Fruit fly (Drosophila melanogaster): ENCODE data around the gene CG4199.

The CG4199 gene

dm6 chrX:2048778-2049686 is 24.3 kb downstream of the CG4199 start (continued):
- TF ChIP-seq btn (GFP tag; optimal IDR thresholded peaks at IDR 0.05) (no peak), cwo (GFP tag; optimal IDR thresholded peaks at IDR 0.05) (peak; percentile 37), Dp (GFP tag; optimal IDR thresholded peaks at IDR 0.05) (no peak), CG7372 (GFP tag; IDR thresholded peaks at IDR 0.05) (peak; percentile 69), Ets65A (GFP tag) (peak; percentile 76), chinmo (GFP tag; IDR thresholded peaks at IDR 0.05; ENCODE audit: partially characterized antibody) (0 out of 4 replicates have a peak, but pooled peaks have one; percentile 31), exex (tag; optimal IDR thresholded peaks at IDR 0.05) (peak; percentile 80), cg (GFP tag; optimal IDR thresholded peaks at IDR 0.05) (peak; percentile 32), sens (GFP tag) (peak; percentile 71), ftz-f1 (GFP tag; optimal IDR thresholded peaks at IDR 0.05) (peak; percentile 72), Hr78 (GFP tag; optimal IDR thresholded peaks at IDR 0.05) (peak in 1 of 2 experiments; percentile 97), Dref (GFP tag; IDR thresholded peaks at IDR 0.05) (0 out of 2 replicates have a peak, but pooled peaks have one; percentile 10), CG15514 (GFP tag; optimal IDR thresholded peaks at IDR 0.05) (no peak), CG8765 (GFP tag; IDR thresholded peaks at IDR 0.05) (no peak), row (GFP tag; IDR thresholded peaks at IDR 0.05) (peak; percentile 6; the same call in 1 of the 3 replicates), CG34376 (GFP tag; optimal IDR thresholded peaks at IDR 0.05) (peak; percentile 11), disco-r (GFP tag; optimal IDR thresholded peaks at IDR 0.05) (no peak)

- peak; percentile 2 for TF ChIP-seq grn (GFP tag; optimal IDR thresholded peaks at IDR 0.05)
- TF ChIP-seq Deaf1 (tag; optimal IDR thresholded peaks at IDR 0.05): peak; percentile 19
- TF ChIP-seq CG4854 (GFP tag; optimal IDR thresholded peaks at IDR 0.05): no peak
- peak; percentile 70 for TF ChIP-seq crol (GFP tag; IDR thresholded peaks at IDR 0.05)
Measured at dm6 chrX:2043660-2044397, 29.5 kb downstream of the CG4199 start, which contains the start of gene CG4325. Gene CG4325 (minus strand): TSS chrX:2043818.

dm6 chrX:2041981-2042847 is 31.1 kb downstream of the CG4199 start, which contains the start of the genes Actn and usp:
Gene Actn (minus strand): TSS chrX:2042311.
Gene usp (minus strand): TSS chrX:2042311.
- no peak for TF ChIP-seq prd (optimal IDR thresholded peaks at IDR 0.05)
- TF ChIP-seq prd (GFP tag; IDR thresholded peaks at IDR 0.05): peak; percentile 33; the same call in 1 of the 3 replicates
- no peak for TF ChIP-seq Dip2 (GFP tag; IDR thresholded peaks at IDR 0.05)
- TF ChIP-seq emc (GFP tag; optimal IDR thresholded peaks at IDR 0.05): no peak
- peak; percentile 18 for TF ChIP-seq CG33213 (GFP tag; optimal IDR thresholded peaks at IDR 0.05)
- TF ChIP-seq CG32532 (GFP tag; IDR thresholded peaks at IDR 0.05): 0 out of 2 replicates have a peak, but pooled peaks have one; percentile 10
- TF ChIP-seq CG18599 (GFP tag; optimal IDR thresholded peaks at IDR 0.05): peak; percentile 3
- TF ChIP-seq CG17829 (tag; optimal IDR thresholded peaks at IDR 0.05): peak; percentile 57
- TF ChIP-seq phol (tag; optimal IDR thresholded peaks at IDR 0.05): peak; percentile 75
- TF ChIP-seq Fer3 (tag; optimal IDR thresholded peaks at IDR 0.05): peak; percentile 20
- no peak for TF ChIP-seq hkb (optimal IDR thresholded peaks at IDR 0.05)
- peak; percentile 31; the same call in 1 of the 2 replicates for TF ChIP-seq hkb (GFP tag; IDR thresholded peaks at IDR 0.05)
- TF ChIP-seq CG17802 (tag; optimal IDR thresholded peaks at IDR 0.05): peak; percentile 83
- peak; percentile 48; the same call in 2 of the 3 replicates for TF ChIP-seq CG17361 (GFP tag; IDR thresholded peaks at IDR 0.05)
- peak; percentile 1 for TF ChIP-seq Ets97D (GFP tag; optimal IDR thresholded peaks at IDR 0.05)
- TF ChIP-seq CG2678 (tag; optimal IDR thresholded peaks at IDR 0.05): peak; percentile 44
- no peak for TF ChIP-seq sd (tag; optimal IDR thresholded peaks at IDR 0.05)
- no peak for TF ChIP-seq cad (GFP tag; optimal IDR thresholded peaks at IDR 0.05)
- TF ChIP-seq Xbp1 (GFP tag; optimal IDR thresholded peaks at IDR 0.05): peak; percentile 28
- TF ChIP-seq stwl (tag; optimal IDR thresholded peaks at IDR 0.05): peak; percentile 40
- TF ChIP-seq MESR4 (GFP tag; optimal IDR thresholded peaks at IDR 0.05): peak; percentile 2
- TF ChIP-seq sob (GFP tag; IDR thresholded peaks at IDR 0.05): peak; percentile 22; the same call in 1 of the 2 replicates

Data from whole organism, embryonic.